Worm (Caenorhabditis elegans): ENCODE results near the gene C34H4.1.

Gene C34H4.1

DNA sequence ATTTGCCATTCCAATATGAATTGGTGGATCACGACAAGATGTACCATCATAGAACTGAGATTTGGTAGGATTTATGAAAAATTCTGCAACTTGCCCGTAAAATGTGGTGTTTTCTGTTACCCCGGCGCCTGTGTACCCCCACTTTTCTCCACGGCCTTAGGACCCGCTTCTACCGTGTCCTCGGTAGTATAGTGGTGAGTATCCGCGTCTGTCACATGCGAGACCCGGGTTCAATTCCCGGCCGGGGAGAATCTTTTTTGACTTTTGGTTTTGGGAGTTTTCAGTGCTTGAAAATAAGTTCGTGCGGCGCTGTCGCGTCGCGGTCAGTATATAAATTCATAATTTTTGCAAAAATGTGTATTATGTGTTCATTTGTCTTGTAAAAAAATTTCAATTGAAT, 41.0 kb upstream of the C34H4.1 start (continued):
- TF ChIP-seq dmd-9 (GFP tag; IDR thresholded peaks at IDR 0.05) (no peak), zip-2 (tag; optimal IDR thresholded peaks at IDR 0.05) (no peak), nhr-42 (GFP tag; IDR thresholded peaks at IDR 0.05) (0 out of 2 replicates have a peak, but pooled peaks have one; percentile 8), lim-7 (GFP tag; IDR thresholded peaks at IDR 0.05) (peak; percentile 55; the same call in 1 of the 2 replicates), lin-13 (GFP tag; optimal IDR thresholded peaks at IDR 0.05) (no peak), ctbp-1 (GFP tag; IDR thresholded peaks at IDR 0.05) (0 out of 2 replicates have a peak, but pooled peaks have one; percentile 9), ces-1 (GFP tag; optimal IDR thresholded peaks at IDR 0.05) (no peak), nhr-11 (tag; optimal IDR thresholded peaks at IDR 0.05) (no peak), F26F4.8 (GFP tag; conservative IDR thresholded peaks at IDR 0.05) (0 out of 2 replicates have a peak, but pooled peaks have one; percentile 47), daf-19 (GFP tag; conservative IDR thresholded peaks at IDR 0.05) (no peak), sdz-12 (GFP tag; optimal IDR thresholded peaks at IDR 0.05) (no peak), set-16 (GFP tag; IDR thresholded peaks at IDR 0.05) (no peak), F37D6.2 (tag; optimal IDR thresholded peaks at IDR 0.05) (no peak), unc-39 (tag; optimal IDR thresholded peaks at IDR 0.05) (no peak), T26A8.4 (GFP tag; IDR thresholded peaks at IDR 0.05) (no peak), lin-39 (tag; optimal IDR thresholded peaks at IDR 0.05) (no peak), egl-27 (tag; optimal IDR thresholded peaks at IDR 0.05) (no peak), ceh-20 (GFP tag; IDR thresholded peaks at IDR 0.05) (no peak), nhr-76 (tag; optimal IDR thresholded peaks at IDR 0.05) (no peak), lir-3 (tag; optimal IDR thresholded peaks at IDR 0.05) (no peak), nhr-6 (tag; optimal IDR thresholded peaks at IDR 0.05) (no peak), hmg-1.1 (GFP tag; IDR thresholded peaks at IDR 0.05) (peak; percentile 37; the same call in 1 of the 2 replicates), lin-38 (GFP tag; IDR thresholded peaks at IDR 0.05) (no peak; the same call in 1 of the 2 replicates), vab-7 (GFP tag; IDR thresholded peaks at IDR 0.05) (peak; percentile 73), ceh-82 (tag; optimal IDR thresholded peaks at IDR 0.05) (no peak), madf-5 (GFP tag; IDR thresholded peaks at IDR 0.05) (no peak), zfp-3 (GFP tag; conservative IDR thresholded peaks at IDR 0.05) (no peak), gei-8 (GFP tag; optimal IDR thresholded peaks at IDR 0.05) (no peak), ztf-7 (tag; optimal IDR thresholded peaks at IDR 0.05) (no peak), ceh-44 (GFP tag; IDR thresholded peaks at IDR 0.05) (no peak), ztf-11 (tag; optimal IDR thresholded peaks at IDR 0.05) (no peak), unc-130 (GFP tag; optimal IDR thresholded peaks at IDR 0.05) (no peak), lsy-2 (tag; optimal IDR thresholded peaks at IDR 0.05) (no peak), ceh-28 (tag; optimal IDR thresholded peaks at IDR 0.05) (no peak), F49E8.2 (tag; optimal IDR thresholded peaks at IDR 0.05; ENCODE audit: borderline replicate concordance) (peak; percentile 23), Y48G9A.11 (GFP tag; IDR thresholded peaks at IDR 0.05) (0 out of 2 replicates have a peak, but pooled peaks have one; percentile 43), lin-15B (tag; optimal IDR thresholded peaks at IDR 0.05) (no peak), arid-1 (GFP tag; conservative IDR thresholded peaks at IDR 0.05) (peak; percentile 52; the same call in 1 of the 2 replicates), Y75B8A.6 (GFP tag; IDR thresholded peaks at IDR 0.05) (no peak), R02D3.7 (tag; optimal IDR thresholded peaks at IDR 0.05) (no peak), skn-1 (tag; optimal IDR thresholded peaks at IDR 0.05) (no peak), D1046.2 (GFP tag; IDR thresholded peaks at IDR 0.05) (no peak)

- TF ChIP-seq rbr-2 (tag; optimal IDR thresholded peaks at IDR 0.05): no peak
- no peak for TF ChIP-seq zfp-2 (tag; optimal IDR thresholded peaks at IDR 0.05)
- TF ChIP-seq nhr-42 (GFP tag; IDR thresholded peaks at IDR 0.05): no peak
- no peak for TF ChIP-seq aha-1 (tag)
- no peak for TF ChIP-seq unc-130 (GFP tag; optimal IDR thresholded peaks at IDR 0.05)
- no peak for TF ChIP-seq mdl-1 (tag; optimal IDR thresholded peaks at IDR 0.05)
- no peak for TF ChIP-seq T26A8.4 (GFP tag; IDR thresholded peaks at IDR 0.05)
- TF ChIP-seq set-16 (GFP tag; IDR thresholded peaks at IDR 0.05): peak; percentile 96
- no peak for TF ChIP-seq spr-3 (GFP tag; optimal IDR thresholded peaks at IDR 0.05)
- no peak for TF ChIP-seq hlh-11 (tag; optimal IDR thresholded peaks at IDR 0.05)
- no peak for TF ChIP-seq F10B5.3 (tag; optimal IDR thresholded peaks at IDR 0.05)
- no peak for TF ChIP-seq Y105C5A.15 (GFP tag; IDR thresholded peaks at IDR 0.05)
- peak; percentile 5; the same call in 1 of the 2 replicates for TF ChIP-seq egl-43 (GFP tag; IDR thresholded peaks at IDR 0.05)
- no peak for TF ChIP-seq nhr-11 (tag; optimal IDR thresholded peaks at IDR 0.05)
- TF ChIP-seq dmd-9 (GFP tag; IDR thresholded peaks at IDR 0.05): no peak
Measured at ce11 chrIV:1515891-1516290, 39.5 kb upstream of the C34H4.1 start.
